Fruit fly (Drosophila melanogaster): ENCODE data around the gene CG5953.

The CG5953 gene

dm6 chr2L:16532702-16533385, at the start of gene CG5953 (continued):
- TF ChIP-seq CG11093 (GFP tag; IDR thresholded peaks at IDR 0.05) = peak; percentile 97
- peak; percentile 95 for TF ChIP-seq wor (GFP tag; IDR thresholded peaks at IDR 0.05)
- TF ChIP-seq knrl (GFP tag; IDR thresholded peaks at IDR 0.05; ENCODE audit: partially characterized antibody) = no peak
- TF ChIP-seq Lhr (GFP tag; optimal IDR thresholded peaks at IDR 0.05) = peak; percentile 90
- no peak for TF ChIP-seq hbn (GFP tag; IDR thresholded peaks at IDR 0.05; ENCODE audit: partially characterized antibody)
- peak; percentile 44 for TF ChIP-seq bigmax (GFP tag; optimal IDR thresholded peaks at IDR 0.05)
- peak; percentile 90 for TF ChIP-seq slou (GFP tag; optimal IDR thresholded peaks at IDR 0.05)
- peak; percentile 95 for TF ChIP-seq H15 (GFP tag; IDR thresholded peaks at IDR 0.05)
- TF ChIP-seq CG7357 (GFP tag; IDR thresholded peaks at IDR 0.05) = peak; percentile 92
- peak; percentile 97 for TF ChIP-seq CG2120 (GFP tag; optimal IDR thresholded peaks at IDR 0.05)
- TF ChIP-seq NC2α (GFP tag; optimal IDR thresholded peaks at IDR 0.05) = peak; percentile 82
- TF ChIP-seq CG30431 (GFP tag; optimal IDR thresholded peaks at IDR 0.05) = peak; percentile 94
- TF ChIP-seq bbx (GFP tag; IDR thresholded peaks at IDR 0.05; ENCODE audit: partially characterized antibody) = peak; percentile 69; the same call in 1 of the 2 replicates
- peak; percentile 88 for TF ChIP-seq CG3838 (GFP tag; optimal IDR thresholded peaks at IDR 0.05)
- TF ChIP-seq HmgD (GFP tag; optimal IDR thresholded peaks at IDR 0.05) = peak; percentile 41
- TF ChIP-seq Bgb (GFP tag; IDR thresholded peaks at IDR 0.05; ENCODE audit: partially characterized antibody) = peak; percentile 60
- peak; percentile 97 for TF ChIP-seq CG8924 (tag; optimal IDR thresholded peaks at IDR 0.05)
- TF ChIP-seq CG1024 (GFP tag; IDR thresholded peaks at IDR 0.05) = peak; percentile 89
- peak; percentile 93 for TF ChIP-seq CG3407 (GFP tag; optimal IDR thresholded peaks at IDR 0.05)
- peak; percentile 92 for TF ChIP-seq CG15514 (GFP tag; optimal IDR thresholded peaks at IDR 0.05)
- TF ChIP-seq CG31365 (tag; optimal IDR thresholded peaks at IDR 0.05) = peak; percentile 84
- TF ChIP-seq Trl (optimal IDR thresholded peaks at IDR 0.05) = peak; percentile 97 to 99
- peak; percentile 79 for TF ChIP-seq Trl (GFP tag; optimal IDR thresholded peaks at IDR 0.05)
- TF ChIP-seq ranshi (GFP tag; IDR thresholded peaks at IDR 0.05) = peak; percentile 96
- peak; percentile 76 for TF ChIP-seq aop (GFP tag; IDR thresholded peaks at IDR 0.05)
- peak; percentile 98 for TF ChIP-seq PHDP (tag; optimal IDR thresholded peaks at IDR 0.05)
- TF ChIP-seq CkIIα-i1 (GFP tag; IDR thresholded peaks at IDR 0.05) = 0 out of 2 replicates have a peak, but pooled peaks have one; percentile 69
- no peak for TF ChIP-seq hkb (optimal IDR thresholded peaks at IDR 0.05)
- TF ChIP-seq hkb (GFP tag; IDR thresholded peaks at IDR 0.05) = peak; percentile 97
- peak; percentile 96 for TF ChIP-seq Asciz (GFP tag; optimal IDR thresholded peaks at IDR 0.05)
- peak; percentile 88 for TF ChIP-seq CG15696 (tag; optimal IDR thresholded peaks at IDR 0.05)
- TF ChIP-seq ewg (GFP tag; optimal IDR thresholded peaks at IDR 0.05) = peak; percentile 95
- TF ChIP-seq Hr51 (GFP tag; optimal IDR thresholded peaks at IDR 0.05) = peak; percentile 92 to 98
- TF ChIP-seq Jarid2 (GFP tag; optimal IDR thresholded peaks at IDR 0.05) = peak; percentile 95
- peak in 1 of 2 experiments; percentile 67 for TF ChIP-seq crp (GFP tag; optimal IDR thresholded peaks at IDR 0.05)
- peak; percentile 97 for TF ChIP-seq NfI (GFP tag; optimal IDR thresholded peaks at IDR 0.05)
- peak; percentile 96 for TF ChIP-seq CG14050 (GFP tag; IDR thresholded peaks at IDR 0.05)
- peak; percentile 94 for TF ChIP-seq kay (GFP tag; optimal IDR thresholded peaks at IDR 0.05)
- peak; percentile 95 for TF ChIP-seq CG16815 (GFP tag; optimal IDR thresholded peaks at IDR 0.05)
- TF ChIP-seq Side (GFP tag; optimal IDR thresholded peaks at IDR 0.05) = peak; percentile 96
- peak; percentile 98 for TF ChIP-seq CG2678 (tag; optimal IDR thresholded peaks at IDR 0.05)
- TF ChIP-seq gcm (GFP tag; optimal IDR thresholded peaks at IDR 0.05) = peak; percentile 97
- TF ChIP-seq CG4617 (GFP tag; optimal IDR thresholded peaks at IDR 0.05; ENCODE audit: borderline replicate concordance) = peak; percentile 84
- no peak for TF ChIP-seq cg (GFP tag; optimal IDR thresholded peaks at IDR 0.05)
- peak; percentile 95 for TF ChIP-seq bab2 (GFP tag; optimal IDR thresholded peaks at IDR 0.05)
- TF ChIP-seq CG6654 (GFP tag; optimal IDR thresholded peaks at IDR 0.05) = peak; percentile 88
- TF ChIP-seq CG10431 (GFP tag; optimal IDR thresholded peaks at IDR 0.05) = peak; percentile 90
- peak; percentile 93 for TF ChIP-seq sens-2 (GFP tag; IDR thresholded peaks at IDR 0.05)
- peak; percentile 89 for TF ChIP-seq NC2β (GFP tag; optimal IDR thresholded peaks at IDR 0.05)
